Worm (Caenorhabditis elegans) whole organism, midembryonic: ENCODE results near the gene dph-5.

Experiments used
- T22C8.4 ChIP-seq: fragments of 200-800 bp; sonication (Bioruptor generic); IDR thresholded peaks from 2 replicates; pipeline ENCODE4 v1.3.6; 2022; ENCODE audit warnings: missing genetic modification characterization, missing compliant biosample characterization
- cog-1 ChIP-seq: sonication (generic microtip); optimal IDR thresholded peaks from 2 replicates; lab custom pipeline; 2016; ENCODE audit warnings: missing genetic modification characterization, missing compliant biosample characterization
- flt-1 ChIP-seq: fragments of 200-800 bp; sonication (Bioruptor generic); IDR thresholded peaks from 2 replicates; pipeline ENCODE4 v1.3.6; 2022; ENCODE audit warnings: missing genetic modification characterization, missing compliant biosample characterization
- klf-2 ChIP-seq: fragments of 200-800 bp; sonication (Bioruptor generic); conservative IDR thresholded peaks from 2 replicates; pipeline ENCODE4 v1.3.6; 2022; ENCODE audit warnings: missing genetic modification reagents, missing genetic modification characterization, missing compliant biosample characterization
- med-1 ChIP-seq: sonication (generic microtip); optimal IDR thresholded peaks from 2 replicates; lab custom pipeline; 2017; ENCODE audit warnings: missing genetic modification characterization, mild to moderate bottlenecking, missing compliant biosample characterization, antibody characterized with exemption, missing genetic modification reagents; ENCODE audit not compliant: insufficient read depth
- ref-1 ChIP-seq: fragments of 200-800 bp; sonication (Bioruptor generic); conservative IDR thresholded peaks from 2 replicates; pipeline ENCODE4 v1.3.6; 2022; ENCODE audit warnings: missing genetic modification reagents, missing genetic modification characterization, missing compliant biosample characterization
- tab-1 ChIP-seq: fragments of 200-800 bp; sonication (Bioruptor generic); IDR thresholded peaks from 2 replicates; pipeline ENCODE4 v1.3.6; 2022; ENCODE audit warnings: missing genetic modification characterization, missing compliant biosample characterization
- ztf-23 ChIP-seq: fragments of 200-800 bp; sonication (Bioruptor generic); IDR thresholded peaks from 2 replicates; pipeline ENCODE4 v1.3.6; 2022; ENCODE audit warnings: missing genetic modification reagents, missing genetic modification characterization, missing compliant biosample characterization
- ztf-29 ChIP-seq: fragments of 200-800 bp; sonication (Bioruptor generic); IDR thresholded peaks from 2 replicates; pipeline ENCODE4 v1.3.6; 2022; ENCODE audit warnings: missing genetic modification reagents, missing genetic modification characterization, missing compliant biosample characterization

Gene dph-5

DNA sequence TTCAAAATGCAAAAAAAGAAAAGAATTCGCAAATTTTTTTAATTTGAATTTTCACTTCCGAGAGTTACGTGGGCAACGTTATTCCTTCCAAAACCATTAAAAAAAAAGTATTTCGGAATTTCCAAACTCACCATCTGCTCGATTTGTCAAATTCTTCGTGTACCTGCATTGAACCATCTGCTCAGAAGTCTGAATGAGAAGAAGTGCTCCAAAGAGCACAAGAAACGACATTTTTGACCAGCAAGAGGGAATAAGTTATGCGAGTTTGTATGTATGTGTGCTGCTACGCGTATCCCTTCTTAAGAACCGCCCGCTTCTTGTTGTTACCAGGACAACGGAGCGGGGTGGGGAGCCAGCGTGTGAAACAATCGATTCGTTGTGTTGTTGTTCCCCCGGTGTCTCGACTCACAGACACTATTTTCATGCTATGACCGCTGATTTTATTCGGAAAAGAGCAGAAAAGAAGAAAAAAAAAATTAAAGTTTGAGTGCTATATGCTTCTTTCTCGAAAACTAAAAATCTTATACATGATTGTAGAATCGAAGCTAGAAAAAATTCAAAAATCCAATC is 6.6 kb upstream of the dph-5 start, which contains the start of gene lgc-20:
lgc-20 (minus strand) TSS at position 311 of the 570 bp plus-strand sequence.
- TF ChIP-seq flt-1 (GFP tag; lab: Robert Waterston, UW) (no peak), T22C8.4 (GFP tag; lab: Robert Waterston, UW) (no peak), ztf-23 (GFP tag; lab: Robert Waterston, UW) (no peak), med-1 (no peak)

DNA sequence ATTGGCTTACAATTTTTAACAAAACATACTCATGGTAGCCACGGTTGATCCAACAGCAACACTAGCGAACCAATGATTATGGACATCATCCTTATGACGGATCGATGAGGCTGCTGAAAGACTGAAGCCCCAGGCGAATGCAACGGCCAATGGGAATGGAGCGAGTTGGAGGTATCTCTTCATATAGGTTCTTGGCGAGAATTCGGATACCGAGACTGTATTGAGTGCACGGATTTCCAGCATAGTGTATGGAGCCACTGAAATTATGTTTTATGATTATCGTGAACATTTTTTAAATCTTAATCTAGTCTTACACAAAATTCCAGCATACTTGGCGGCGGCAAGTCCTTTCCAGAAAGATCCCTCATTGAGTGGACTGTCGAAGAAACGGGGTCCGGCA is 5.4 kb upstream of the dph-5 start:
- no peak for TF ChIP-seq flt-1 (GFP tag; lab: Robert Waterston, UW)
- no peak for TF ChIP-seq klf-2
- TF ChIP-seq med-1, result no peak
- no peak for TF ChIP-seq cog-1
- no peak for TF ChIP-seq ztf-23 (GFP tag; lab: Robert Waterston, UW)
- no peak for TF ChIP-seq tab-1
- no peak for TF ChIP-seq ref-1 (GFP tag; lab: Robert Waterston, UW)
- no peak for TF ChIP-seq ztf-29
- no peak for TF ChIP-seq T22C8.4 (GFP tag; lab: Robert Waterston, UW)

DNA sequence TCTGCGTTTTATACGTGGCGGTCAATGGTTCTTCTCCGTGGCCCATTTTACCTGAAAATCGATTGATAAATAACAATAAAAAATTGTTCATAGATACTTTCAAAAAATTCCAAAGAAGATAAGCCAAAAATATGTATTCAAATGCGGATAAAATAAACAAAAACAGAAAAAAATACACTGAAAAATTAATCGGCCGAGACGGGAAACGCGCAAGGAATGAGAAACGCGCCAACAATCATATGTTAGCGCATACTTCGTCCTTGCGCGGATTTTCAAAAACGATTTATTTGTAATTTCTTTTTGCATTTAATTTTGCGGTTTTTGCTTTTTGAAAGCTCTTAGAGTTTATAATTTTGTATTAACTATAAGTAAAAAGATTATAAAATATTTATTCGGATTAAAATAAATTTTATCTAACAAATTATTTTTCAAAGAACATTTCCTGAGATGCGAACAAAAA is 4.4 kb upstream of the dph-5 start, which contains the start of gene nduf-11:
nduf-11 (minus strand) TSS at position 51 of the 460 bp plus-strand sequence.
- TF ChIP-seq klf-2, result no peak
- peak; percentile 68; the same call in 1 of the 2 replicates for TF ChIP-seq ztf-23 (GFP tag; lab: Robert Waterston, UW)
- peak; percentile 6 for TF ChIP-seq med-1
- TF ChIP-seq T22C8.4 (GFP tag; lab: Robert Waterston, UW), result no peak
- peak; percentile 84 for TF ChIP-seq flt-1 (GFP tag; lab: Robert Waterston, UW)
- TF ChIP-seq ref-1 (GFP tag; lab: Robert Waterston, UW), result no peak
- TF ChIP-seq tab-1, result no peak; the same call in 1 of the 2 replicates
- peak; percentile 70 for TF ChIP-seq cog-1
- no peak for TF ChIP-seq ztf-29

DNA sequence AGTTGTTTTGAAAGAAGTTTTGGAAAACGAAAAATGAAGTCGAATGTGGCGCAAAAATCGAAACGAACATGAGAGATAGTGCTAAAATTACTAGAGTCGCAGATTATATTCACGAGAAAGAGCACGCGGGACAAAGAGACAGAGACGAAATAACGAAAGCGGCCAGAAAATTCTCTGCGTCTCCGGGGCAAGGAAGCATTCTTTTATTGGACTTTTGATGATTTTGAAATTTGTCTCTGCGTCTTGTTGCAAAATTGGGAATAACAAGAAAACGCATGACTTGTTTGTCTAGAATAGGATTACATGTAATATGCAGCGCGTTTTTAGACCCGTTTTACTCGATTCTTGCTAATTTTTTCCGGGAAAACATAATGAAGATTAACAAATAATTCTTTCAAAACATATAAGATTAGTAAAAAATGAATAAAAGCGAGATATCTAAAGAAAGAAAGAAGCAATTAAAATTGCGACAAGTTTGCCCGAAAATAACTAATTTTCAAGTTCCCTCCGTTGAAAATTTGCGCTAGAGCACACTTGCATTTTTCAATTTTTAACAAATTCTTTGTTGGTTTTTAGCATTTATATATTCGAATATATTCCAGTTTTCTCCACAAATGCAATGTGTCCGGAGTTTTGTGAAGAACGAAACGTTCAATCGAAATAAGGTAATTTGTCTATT is 2.0 kb upstream of the dph-5 start, which contains the start of the genes B0491.6 and pigm-1:
B0491.6 (minus strand) TSS at position 466 of the 679 bp plus-strand sequence.
pigm-1 (plus strand) TSS at position 568 of the 679 bp plus-strand sequence.
- TF ChIP-seq cog-1 (peak; percentile 72), klf-2 (no peak)

DNA sequence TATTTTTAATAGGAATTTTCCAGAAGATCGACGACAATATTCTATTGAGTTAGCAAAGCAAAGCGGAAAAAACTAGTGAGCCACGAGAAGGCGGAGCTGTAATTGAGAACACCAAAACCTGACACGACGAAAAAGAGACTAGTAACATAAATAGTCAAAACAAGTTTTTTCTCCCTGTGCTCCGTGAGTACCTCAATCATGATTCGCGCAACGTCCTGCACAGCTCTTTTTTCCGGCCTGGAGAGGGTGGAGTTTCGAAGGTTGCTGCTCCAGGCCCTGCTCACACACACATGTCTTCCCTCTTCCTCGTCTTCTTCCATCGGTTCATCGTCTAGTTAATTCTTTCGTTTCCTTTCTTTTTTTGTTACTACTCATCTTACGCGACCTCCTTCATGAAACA is 1.6 kb downstream of the dph-5 start, which contains the start of gene clh-2:
clh-2 (plus strand) TSS at position 301 of the 400 bp plus-strand sequence.
- no peak for TF ChIP-seq ztf-23 (GFP tag; lab: Robert Waterston, UW)
- TF ChIP-seq ref-1 (GFP tag; lab: Robert Waterston, UW), result no peak
- no peak for TF ChIP-seq flt-1 (GFP tag; lab: Robert Waterston, UW)

DNA sequence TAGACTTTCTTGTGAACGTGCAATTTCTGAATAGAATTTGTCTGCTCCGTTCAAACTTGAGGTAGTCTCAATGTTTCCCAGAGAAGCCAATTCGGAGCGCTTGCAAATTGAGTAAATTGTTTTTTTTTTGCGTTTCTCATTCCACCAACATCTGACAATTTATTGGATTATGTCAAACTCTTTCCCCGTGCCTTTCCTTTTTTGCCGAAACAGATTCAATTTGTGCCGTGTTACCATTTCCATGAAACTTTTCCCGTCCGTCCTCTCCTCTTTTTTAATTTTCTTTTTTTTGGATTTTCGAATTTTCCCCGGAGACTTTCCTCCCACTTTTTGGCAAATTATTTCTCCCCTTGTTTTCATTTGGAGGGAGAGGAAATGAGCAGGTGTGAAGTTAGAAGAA is 3.5 kb downstream of the dph-5 start:
- TF ChIP-seq klf-2 (no peak), ztf-23 (GFP tag; lab: Robert Waterston, UW) (no peak), ztf-29 (no peak), flt-1 (GFP tag; lab: Robert Waterston, UW) (no peak), med-1 (no peak), tab-1 (no peak), cog-1 (no peak), T22C8.4 (GFP tag; lab: Robert Waterston, UW) (no peak), ref-1 (GFP tag; lab: Robert Waterston, UW) (no peak)

DNA sequence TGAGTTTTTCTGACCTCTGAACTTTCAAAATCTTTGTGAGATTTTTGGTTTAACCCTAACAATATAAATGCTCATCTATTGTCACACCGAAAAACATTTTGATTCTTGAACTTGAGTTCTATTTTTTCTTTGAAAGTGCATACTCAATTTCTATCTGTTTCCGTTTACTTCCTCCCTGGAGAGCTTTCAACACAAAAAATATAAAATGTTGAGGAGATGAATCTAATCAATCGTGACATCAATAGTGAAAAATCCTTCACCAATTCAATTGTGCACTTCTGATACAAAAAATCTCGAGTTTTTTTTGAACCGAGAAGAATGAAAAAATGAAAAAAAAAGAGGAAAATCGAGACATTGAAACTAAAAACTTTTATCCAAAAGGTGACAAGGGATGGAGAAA is 11.8 kb downstream of the dph-5 start:
- TF ChIP-seq flt-1 (GFP tag; lab: Robert Waterston, UW), result no peak
- no peak for TF ChIP-seq cog-1
- no peak for TF ChIP-seq T22C8.4 (GFP tag; lab: Robert Waterston, UW)
- no peak for TF ChIP-seq ztf-23 (GFP tag; lab: Robert Waterston, UW)
- no peak for TF ChIP-seq med-1
- no peak for TF ChIP-seq ref-1 (GFP tag; lab: Robert Waterston, UW)
- TF ChIP-seq ztf-29, result no peak
- TF ChIP-seq klf-2, result no peak
- TF ChIP-seq tab-1, result no peak

DNA sequence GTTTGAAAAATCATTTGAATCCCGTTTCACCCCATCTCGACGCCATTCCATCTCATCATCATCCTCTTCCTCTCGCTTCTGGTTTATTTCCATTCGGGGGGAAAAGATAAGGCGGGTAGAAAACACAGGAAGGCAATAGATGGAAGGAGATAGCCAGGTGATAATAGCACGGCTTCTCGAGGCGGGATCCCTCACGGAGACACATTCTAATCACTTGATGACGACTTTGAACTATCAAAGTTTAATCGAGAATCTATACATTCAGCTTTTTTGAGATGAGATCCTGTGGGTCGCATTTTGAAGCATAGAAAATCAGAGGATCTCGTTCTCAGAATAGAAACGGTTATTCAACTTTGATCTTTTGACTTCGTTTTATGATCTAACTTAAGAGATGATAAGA is 22.0 kb downstream of the dph-5 start, which contains the start of gene C33B4.2:
C33B4.2 (minus strand) TSS at position 165 of the 400 bp plus-strand sequence.
- TF ChIP-seq klf-2 (no peak), ztf-23 (GFP tag; lab: Robert Waterston, UW) (no peak), tab-1 (no peak), flt-1 (GFP tag; lab: Robert Waterston, UW) (no peak), cog-1 (no peak), med-1 (no peak), ztf-29 (no peak)

DNA sequence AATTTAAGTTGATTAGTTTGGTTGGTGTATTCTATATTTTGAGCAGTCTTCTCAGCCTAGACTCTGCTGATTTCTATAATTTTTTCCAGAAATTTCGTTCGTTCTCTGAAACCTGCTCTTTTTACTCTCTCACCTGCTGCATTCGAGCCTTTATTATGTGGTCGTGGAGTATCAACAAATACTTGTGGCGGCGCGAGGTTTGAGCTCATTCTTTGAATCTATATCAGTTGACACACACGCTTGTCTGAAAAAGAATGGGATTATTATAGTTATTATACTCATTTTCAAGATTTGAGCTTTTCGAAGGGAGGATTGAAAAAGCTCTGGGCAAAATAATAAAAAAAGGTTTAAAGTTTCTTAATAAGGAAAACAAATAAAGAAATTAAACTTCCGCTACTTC is 26.0 kb downstream of the dph-5 start:
- no peak for TF ChIP-seq med-1
- TF ChIP-seq flt-1 (GFP tag; lab: Robert Waterston, UW), result no peak
- no peak for TF ChIP-seq cog-1
- no peak for TF ChIP-seq klf-2
- TF ChIP-seq ztf-23 (GFP tag; lab: Robert Waterston, UW), result no peak
- no peak for TF ChIP-seq T22C8.4 (GFP tag; lab: Robert Waterston, UW)
- TF ChIP-seq tab-1, result no peak
- TF ChIP-seq ref-1 (GFP tag; lab: Robert Waterston, UW), result no peak
- TF ChIP-seq ztf-29, result no peak

DNA sequence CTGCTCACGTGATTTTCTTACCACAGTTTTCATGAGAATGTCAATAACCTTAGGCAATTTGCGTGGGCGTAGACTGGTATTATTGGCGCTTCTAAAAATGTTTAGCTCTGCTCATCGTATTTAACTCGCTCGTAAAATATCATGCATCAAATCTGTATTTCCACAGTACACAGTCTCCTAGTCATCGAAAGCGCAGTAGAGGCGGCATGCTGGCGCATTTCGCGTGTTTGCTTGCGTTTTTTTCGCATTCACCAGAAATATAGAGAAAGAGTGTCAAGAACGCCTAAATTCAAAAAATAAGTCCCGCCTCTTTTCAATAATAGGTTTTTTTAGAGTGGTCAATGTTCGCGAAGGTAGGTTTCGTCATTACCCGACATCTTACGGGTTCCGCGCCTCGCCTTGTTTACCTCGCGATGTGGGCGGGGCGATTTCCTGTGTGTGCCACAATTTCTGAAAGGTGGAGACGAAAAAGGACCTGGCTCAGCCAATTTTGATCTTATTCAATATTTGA is 26.7 kb downstream of the dph-5 start:
- TF ChIP-seq ztf-29, result no peak

DNA sequence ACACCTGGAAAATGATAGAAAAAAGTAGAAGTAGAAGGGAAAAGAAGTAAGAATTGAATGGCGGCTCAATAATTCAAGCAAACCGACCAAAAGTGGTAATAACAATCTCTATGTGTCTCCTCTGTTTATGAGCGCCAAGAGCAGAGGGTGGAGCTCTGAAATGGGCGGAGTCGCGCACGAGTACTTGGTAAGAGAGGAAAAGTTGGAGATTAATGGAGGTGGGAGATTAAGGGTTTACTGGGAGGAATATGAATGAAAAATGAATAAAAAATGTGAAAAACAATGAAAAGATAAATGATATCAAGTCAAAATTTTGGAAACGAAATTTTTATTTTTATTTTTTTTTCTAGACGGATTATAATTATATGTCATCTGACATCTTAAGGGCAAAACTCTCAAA is 27.7 kb downstream of the dph-5 start:
- TF ChIP-seq T22C8.4 (GFP tag; lab: Robert Waterston, UW) (no peak), klf-2 (no peak), tab-1 (no peak), ref-1 (GFP tag; lab: Robert Waterston, UW) (no peak), cog-1 (no peak), med-1 (no peak), ztf-23 (GFP tag; lab: Robert Waterston, UW) (no peak), flt-1 (GFP tag; lab: Robert Waterston, UW) (no peak), ztf-29 (no peak)
